Fruit fly (Drosophila melanogaster): ENCODE measurements around the gene CG12099.

- peak; percentile 63 for TF ChIP-seq Ets98B (GFP tag; IDR thresholded peaks at IDR 0.05)
- TF ChIP-seq CG32121 (GFP tag; IDR thresholded peaks at IDR 0.05): peak; percentile 43; the same call in 1 of the 2 replicates
- peak; percentile 24 for TF ChIP-seq CG15710 (tag; optimal IDR thresholded peaks at IDR 0.05)
- peak; percentile 26 for TF ChIP-seq CG8301 (tag; optimal IDR thresholded peaks at IDR 0.05)
- no peak for TF ChIP-seq Pif1A (GFP tag; optimal IDR thresholded peaks at IDR 0.05)
- peak; percentile 36 for TF ChIP-seq CG17806 (tag; optimal IDR thresholded peaks at IDR 0.05)
- peak; percentile 57 for TF ChIP-seq EcR (GFP tag; optimal IDR thresholded peaks at IDR 0.05)
- TF ChIP-seq rn (GFP tag; IDR thresholded peaks at IDR 0.05): no peak
- TF ChIP-seq CG34367 (tag; optimal IDR thresholded peaks at IDR 0.05): peak; percentile 25
- no peak for TF ChIP-seq CG13204 (GFP tag; optimal IDR thresholded peaks at IDR 0.05)
- peak; percentile 76 for TF ChIP-seq CG4496 (GFP tag; IDR thresholded peaks at IDR 0.05)
These were observed 21.6 kb downstream of the CG12099 start, which contains the start of the genes CG12091 and pns for dm6 chr3L:1536487-1537337.
